Worm (Caenorhabditis elegans) whole organism, late embryonic: ENCODE results near the gene E04F6.6.
A peak's percentile ranks its signal among the peaks of the same experiment; 100 is the strongest.

Experiments
- F13H6.1 ChIP-seq: sonication (generic microtip); optimal IDR thresholded peaks from 2 replicates; lab custom pipeline; 2016; ENCODE audit warnings: missing genetic modification characterization, missing compliant biosample characterization
- K02D7.2 ChIP-seq: sonication (generic microtip); optimal IDR thresholded peaks from 2 replicates; lab custom pipeline; 2017; ENCODE audit warnings: mild to moderate bottlenecking, missing genetic modification characterization, missing compliant biosample characterization
- K09A11.1 ChIP-seq: sonication (generic microtip); optimal IDR thresholded peaks from 2 replicates; lab custom pipeline; 2017; ENCODE audit warnings: antibody characterized with exemption, mild to moderate bottlenecking, missing genetic modification characterization, missing compliant biosample characterization; ENCODE audit not compliant: insufficient read depth
- ama-1 ChIP-seq: fragments of 150-350 bp; optimal IDR thresholded peaks from 2 replicates; lab custom pipeline; 2014
- ceh-18 ChIP-seq: sonication (generic microtip); optimal IDR thresholded peaks from 2 replicates; lab custom pipeline; 2016; ENCODE audit warnings: missing genetic modification characterization, missing compliant biosample characterization
- ceh-19 ChIP-seq: fragments of 200-800 bp; sonication (Bioruptor generic); optimal IDR thresholded peaks from 2 replicates; lab custom pipeline; 2018; ENCODE audit warnings: mild to moderate bottlenecking, missing genetic modification characterization, missing compliant biosample characterization
- ceh-22 ChIP-seq: sonication (generic microtip); optimal IDR thresholded peaks from 2 replicates; lab custom pipeline; 2017; ENCODE audit warnings: missing biosample characterization, missing genetic modification characterization
- ceh-30 ChIP-seq: fragments of 150-350 bp; optimal IDR thresholded peaks from 2 replicates; lab custom pipeline; 2014; ENCODE audit warnings: missing biosample characterization, missing genetic modification characterization
- ceh-34 ChIP-seq: sonication (generic microtip); optimal IDR thresholded peaks from 2 replicates; lab custom pipeline; 2016; ENCODE audit warnings: mild to moderate bottlenecking, missing genetic modification characterization, missing compliant biosample characterization
- ceh-45 ChIP-seq: fragments of 200-800 bp; sonication (Bioruptor generic); IDR thresholded peaks from 2 replicates; pipeline ENCODE4 v1.3.6; 2022; ENCODE audit warnings: missing genetic modification reagents, missing genetic modification characterization, missing compliant biosample characterization
- ceh-6 ChIP-seq: fragments of 200-800 bp; sonication (Bioruptor generic); optimal IDR thresholded peaks from 2 replicates; lab custom pipeline; 2018; ENCODE audit warnings: mild to moderate bottlenecking, missing genetic modification characterization, missing compliant biosample characterization
- ceh-9 ChIP-seq: sonication (generic microtip); optimal IDR thresholded peaks from 2 replicates; lab custom pipeline; 2016; ENCODE audit warnings: mild to moderate bottlenecking, missing genetic modification characterization, inconsistent platforms, missing compliant biosample characterization
- che-1 ChIP-seq: sonication (generic microtip); optimal IDR thresholded peaks from 2 replicates; lab custom pipeline; 2016; ENCODE audit warnings: mild to moderate bottlenecking, missing genetic modification characterization, missing compliant biosample characterization
- dmd-4 ChIP-seq: sonication (generic microtip); optimal IDR thresholded peaks from 2 replicates; lab custom pipeline; 2016; ENCODE audit warnings: borderline replicate concordance, missing genetic modification characterization, missing compliant biosample characterization
- dve-1 ChIP-seq: sonication (generic microtip); optimal IDR thresholded peaks from 2 replicates; lab custom pipeline; 2017; ENCODE audit warnings: antibody characterized with exemption, mild to moderate bottlenecking, missing genetic modification characterization, missing compliant biosample characterization
- elt-2 ChIP-seq: sonication (generic microtip); optimal IDR thresholded peaks from 2 replicates; lab custom pipeline; 2016; ENCODE audit warnings: missing genetic modification reagents, missing genetic modification characterization, missing compliant biosample characterization
- elt-4 ChIP-seq: sonication (generic microtip); optimal IDR thresholded peaks from 2 replicates; lab custom pipeline; 2016; ENCODE audit warnings: missing genetic modification characterization, missing compliant biosample characterization
- ets-4 ChIP-seq: sonication (generic microtip); optimal IDR thresholded peaks from 2 replicates; lab custom pipeline; 2016; ENCODE audit warnings: missing genetic modification characterization, missing compliant biosample characterization
- eyg-1 ChIP-seq: sonication (generic microtip); optimal IDR thresholded peaks from 2 replicates; lab custom pipeline; 2016; ENCODE audit warnings: missing genotype, missing genetic modification characterization, missing compliant biosample characterization
- fax-1 ChIP-seq: sonication (generic microtip); optimal IDR thresholded peaks from 2 replicates; lab custom pipeline; 2016; ENCODE audit warnings: missing genotype, missing genetic modification characterization, missing compliant biosample characterization
- fkh-6 ChIP-seq: sonication (generic microtip); optimal IDR thresholded peaks from 2 replicates; lab custom pipeline; 2016; ENCODE audit warnings: missing genetic modification characterization, missing compliant biosample characterization
- gmeb-2 ChIP-seq: sonication (generic microtip); optimal IDR thresholded peaks from 2 replicates; lab custom pipeline; 2016; ENCODE audit warnings: missing genetic modification characterization, inconsistent platforms, missing compliant biosample characterization
- hlh-13 ChIP-seq: fragments of 200-800 bp; sonication (Bioruptor generic); optimal IDR thresholded peaks from 2 replicates; lab custom pipeline; 2018; ENCODE audit warnings: mild to moderate bottlenecking, missing genetic modification characterization, missing compliant biosample characterization
- hlh-6 ChIP-seq: sonication (generic microtip); optimal IDR thresholded peaks from 2 replicates; lab custom pipeline; 2016; ENCODE audit warnings: missing genotype, missing genetic modification characterization, missing compliant biosample characterization
- hlh-8 ChIP-seq: sonication (generic microtip); optimal IDR thresholded peaks from 2 replicates; lab custom pipeline; 2016; ENCODE audit warnings: missing genotype, missing genetic modification characterization, missing compliant biosample characterization
- lin-11 ChIP-seq: fragments of 200-800 bp; sonication (Bioruptor generic); optimal IDR thresholded peaks from 2 replicates; lab custom pipeline; 2018; ENCODE audit warnings: mild to moderate bottlenecking, missing genetic modification characterization, missing compliant biosample characterization
- madf-2 ChIP-seq: sonication (generic microtip); optimal IDR thresholded peaks from 2 replicates; lab custom pipeline; 2017; ENCODE audit warnings: missing genetic modification characterization, missing compliant biosample characterization
- mec-3 ChIP-seq: sonication (generic microtip); optimal IDR thresholded peaks from 2 replicates; lab custom pipeline; 2016; ENCODE audit warnings: borderline replicate concordance, missing genetic modification characterization, missing compliant biosample characterization
- nfya-1 ChIP-seq: sonication (generic microtip); optimal IDR thresholded peaks from 2 replicates; lab custom pipeline; 2017; ENCODE audit warnings: missing genetic modification characterization, mild to moderate bottlenecking, missing compliant biosample characterization, antibody characterized with exemption, moderate library complexity
- nhr-11 ChIP-seq: fragments of 150-350 bp; optimal IDR thresholded peaks from 2 replicates; lab custom pipeline; 2014; ENCODE audit warnings: missing biosample characterization, missing genetic modification characterization
- nhr-232 ChIP-seq: sonication (generic microtip); optimal IDR thresholded peaks from 2 replicates; lab custom pipeline; 2016; ENCODE audit warnings: missing genetic modification characterization, missing compliant biosample characterization
- odd-2 ChIP-seq: sonication (generic microtip); optimal IDR thresholded peaks from 2 replicates; lab custom pipeline; 2017; ENCODE audit warnings: antibody characterized with exemption, mild to moderate bottlenecking, missing genetic modification characterization, missing compliant biosample characterization
- pag-3 ChIP-seq: sonication (generic microtip); optimal IDR thresholded peaks from 2 replicates; lab custom pipeline; 2016; ENCODE audit warnings: missing compliant biosample characterization, missing genetic modification characterization, borderline replicate concordance
- pat-9 ChIP-seq: fragments of 200-800 bp; sonication (Bioruptor generic); optimal IDR thresholded peaks from 2 replicates; lab custom pipeline; 2018; ENCODE audit warnings: mild to moderate bottlenecking, missing genetic modification characterization, moderate library complexity, missing compliant biosample characterization
- pha-2 ChIP-seq: sonication (generic microtip); optimal IDR thresholded peaks from 2 replicates; lab custom pipeline; 2017; ENCODE audit warnings: mild to moderate bottlenecking, missing genetic modification characterization, missing compliant biosample characterization
- pha-4 ChIP-seq: fragments of 150-350 bp; optimal IDR thresholded peaks from 2 replicates; lab custom pipeline; 2018; ENCODE audit warnings: missing biosample characterization, missing genetic modification reagents, missing genetic modification characterization
- pqm-1 ChIP-seq: sonication (generic microtip); optimal IDR thresholded peaks from 2 replicates; lab custom pipeline; 2016; ENCODE audit warnings: missing genetic modification characterization, missing compliant biosample characterization
- ref-2 ChIP-seq: sonication (generic microtip); optimal IDR thresholded peaks from 2 replicates; lab custom pipeline; 2016; ENCODE audit warnings: missing genetic modification characterization, missing compliant biosample characterization
- rnt-1 ChIP-seq: sonication (generic microtip); optimal IDR thresholded peaks from 2 replicates; lab custom pipeline; 2016; ENCODE audit warnings: missing genetic modification characterization, missing compliant biosample characterization
- sdc-2 ChIP-seq: sonication (generic microtip); optimal IDR thresholded peaks from 2 replicates; lab custom pipeline; 2016; ENCODE audit warnings: missing genotype, missing genetic modification characterization, missing compliant biosample characterization
- sox-2 ChIP-seq: fragments of 200-800 bp; sonication (Bioruptor generic); IDR thresholded peaks from 2 replicates; pipeline ENCODE4 v1.3.6; 2022; ENCODE audit warnings: missing genetic modification reagents, missing genetic modification characterization, missing compliant biosample characterization
- syd-9 ChIP-seq: sonication (generic microtip); optimal IDR thresholded peaks from 2 replicates; lab custom pipeline; 2016; ENCODE audit warnings: mild to moderate bottlenecking, missing genetic modification characterization, moderate library complexity, missing compliant biosample characterization
- unc-42 ChIP-seq: sonication (generic microtip); optimal IDR thresholded peaks from 2 replicates; lab custom pipeline; 2016; ENCODE audit warnings: missing genotype, missing genetic modification characterization, missing compliant biosample characterization
- unc-55 ChIP-seq: sonication (generic microtip); optimal IDR thresholded peaks from 2 replicates; lab custom pipeline; 2017; ENCODE audit warnings: missing biosample characterization, missing genetic modification reagents, missing genetic modification characterization
- unc-86 ChIP-seq: sonication (generic microtip); optimal IDR thresholded peaks from 2 replicates; lab custom pipeline; 2016; ENCODE audit warnings: missing genetic modification characterization, missing compliant biosample characterization
- zip-5 ChIP-seq: sonication (generic microtip); optimal IDR thresholded peaks from 2 replicates; lab custom pipeline; 2016; ENCODE audit warnings: missing genetic modification characterization, missing compliant biosample characterization
- ztf-16 ChIP-seq: sonication (generic microtip); optimal IDR thresholded peaks from 2 replicates; lab custom pipeline; 2017; ENCODE audit warnings: missing genetic modification characterization, missing compliant biosample characterization

E04F6.6 gene

ce11 chrII:7200051-7200599, 760 bp upstream of the E04F6.6 start, which contains the start of gene pcrg-1 (continued):
- no peak for TF ChIP-seq elt-4 (tag; lab: Kevin White, UChicago)
- peak; percentile 90 for TF ChIP-seq elt-2 (tag; lab: Kevin White, UChicago)
- no peak for TF ChIP-seq pha-4
- peak; percentile 75 for TF ChIP-seq unc-86
- peak; percentile 78 for TF ChIP-seq pha-2 (tag; lab: Kevin White, UChicago)
- TF ChIP-seq ztf-16 (tag; lab: Kevin White, UChicago) = peak; percentile 89
- TF ChIP-seq madf-2 = peak; percentile 85
- TF ChIP-seq pqm-1 (tag; lab: Kevin White, UChicago) = peak; percentile 61
- TF ChIP-seq dmd-4 = peak; percentile 79
- peak; percentile 52 for TF ChIP-seq ets-4 (tag; lab: Kevin White, UChicago)
- no peak for TF ChIP-seq ama-1 (lab: Kevin White, UChicago)
- peak; percentile 76 for TF ChIP-seq ceh-18 (tag; lab: Kevin White, UChicago)
- peak; percentile 87 for TF ChIP-seq rnt-1 (tag; lab: Kevin White, UChicago)
- peak; percentile 84 for TF ChIP-seq ceh-34 (tag; lab: Kevin White, UChicago)
- peak; percentile 86 for TF ChIP-seq fkh-6 (tag; lab: Kevin White, UChicago)
- TF ChIP-seq unc-42 (tag; lab: Kevin White, UChicago) = peak; percentile 35
- peak; percentile 86 for TF ChIP-seq ceh-6
- peak; percentile 77 for TF ChIP-seq ref-2
- peak; percentile 44 for TF ChIP-seq hlh-8
- peak; percentile 78 for TF ChIP-seq gmeb-2 (tag; lab: Kevin White, UChicago)
- peak; percentile 80 for TF ChIP-seq eyg-1 (tag; lab: Kevin White, UChicago)
- TF ChIP-seq zip-5 (tag; lab: Kevin White, UChicago) = peak; percentile 45
- TF ChIP-seq odd-2 (tag; lab: Kevin White, UChicago) = no peak
- peak; percentile 69 for TF ChIP-seq sdc-2 (tag; lab: Kevin White, UChicago)
- peak; percentile 72 for TF ChIP-seq ceh-9 (tag; lab: Kevin White, UChicago)
- TF ChIP-seq nhr-232 (tag; lab: Kevin White, UChicago) = peak; percentile 73
- TF ChIP-seq F13H6.1 (tag; lab: Kevin White, UChicago) = peak; percentile 89
- peak; percentile 45 for TF ChIP-seq nfya-1
- peak; percentile 92 for TF ChIP-seq hlh-13 (GFP tag; lab: Kevin White, UChicago)
- TF ChIP-seq K09A11.1 (tag; lab: Kevin White, UChicago) = peak; percentile 43
- TF ChIP-seq syd-9 (tag; lab: Kevin White, UChicago) = peak; percentile 74
- TF ChIP-seq mec-3 (tag; lab: Kevin White, UChicago) = peak; percentile 39
- peak; percentile 91 for TF ChIP-seq hlh-6
- TF ChIP-seq fax-1 (tag; lab: Kevin White, UChicago) = peak; percentile 75
- TF ChIP-seq ceh-45 (GFP tag; lab: Robert Waterston, UW) = peak; percentile 84
- peak; percentile 8 for TF ChIP-seq pag-3
- TF ChIP-seq unc-55 (GFP tag; lab: Kevin White, UChicago) = no peak
- TF ChIP-seq ceh-19 (GFP tag; lab: Kevin White, UChicago) = peak; percentile 90
- peak; percentile 74 for TF ChIP-seq K02D7.2 (tag; lab: Kevin White, UChicago)
- TF ChIP-seq che-1 (tag; lab: Kevin White, UChicago) = peak; percentile 91
- no peak for TF ChIP-seq nhr-11 (tag; lab: Kevin White, UChicago)
- no peak for TF ChIP-seq ceh-22 (tag; lab: Kevin White, UChicago)
- TF ChIP-seq pat-9 (tag; lab: Kevin White, UChicago) = peak; percentile 88
- peak; percentile 77 for TF ChIP-seq lin-11 (tag; lab: Kevin White, UChicago)
- peak; percentile 88 for TF ChIP-seq dve-1 (tag; lab: Kevin White, UChicago)
- peak; percentile 87 for TF ChIP-seq sox-2 (GFP tag; lab: Robert Waterston, UW)
- TF ChIP-seq ceh-30 (tag; lab: Kevin White, UChicago) = no peak
